1 worm cellular context compared by ENCODE assay signal in the genomic region with DNA sequence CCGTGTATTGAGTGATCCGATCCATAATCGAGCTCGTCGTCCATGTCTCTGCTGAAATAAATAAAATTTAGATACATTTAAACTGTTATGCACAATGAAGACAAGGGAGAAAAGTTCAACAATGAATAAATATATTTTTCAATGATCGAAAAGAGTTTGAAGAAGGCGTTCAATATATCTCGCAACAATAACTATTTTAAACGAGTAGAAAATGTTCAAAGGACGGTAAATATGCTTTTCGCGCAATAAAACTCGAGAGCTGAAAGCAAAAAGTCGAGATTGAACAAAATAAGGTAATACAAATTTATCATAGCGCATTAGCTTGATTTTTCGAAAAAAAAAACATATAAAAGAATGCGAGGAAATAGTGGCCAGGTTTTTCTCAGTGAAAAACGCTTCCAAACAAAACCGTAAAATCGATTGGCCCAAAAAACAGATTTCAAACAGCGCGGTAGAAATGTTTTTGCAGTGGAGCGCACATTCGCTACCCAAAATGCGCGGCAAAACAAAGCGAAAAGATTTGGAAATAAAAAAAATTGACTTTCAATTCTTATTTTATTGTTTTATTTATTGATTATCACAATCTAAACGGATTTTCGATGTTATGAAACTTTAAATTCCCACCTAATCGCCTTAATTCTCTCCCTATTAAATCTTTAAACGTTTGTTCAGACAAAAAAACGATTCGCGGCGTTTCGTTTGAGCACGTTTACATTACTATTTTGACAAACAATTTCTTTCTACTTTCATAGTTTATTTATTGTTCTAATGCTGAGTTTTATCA.
TF ChIP-seq lines count a peak whose summit lies in the region.

A gene (minus strand): TSS at position 51 of the 784 bp plus-strand sequence.
A gene (plus strand): TSS at position 734 of the 784 bp plus-strand sequence.

TF ChIP-seq in whole organism, L1 larva, 84 proteins besides CTCF, POLR2A, EP300 and RAD21 (continued from another document):
- TF ChIP-seq rnt-1 (tag; optimal IDR thresholded peaks at IDR 0.05; lab: Kevin White, UChicago) (peak; percentile 50), nhr-76 (tag; optimal IDR thresholded peaks at IDR 0.05; lab: Kevin White, UChicago) (no peak), jun-1 (tag; optimal IDR thresholded peaks at IDR 0.05; lab: Kevin White, UChicago) (no peak), elt-2 (tag; optimal IDR thresholded peaks at IDR 0.05; lab: Kevin White, UChicago) (no peak), hlh-4 (tag; optimal IDR thresholded peaks at IDR 0.05; lab: Kevin White, UChicago) (no peak), xbp-1 (tag; optimal IDR thresholded peaks at IDR 0.05; lab: Kevin White, UChicago) (peak; percentile 64), C04F5.9 (tag; optimal IDR thresholded peaks at IDR 0.05; lab: Kevin White, UChicago) (peak; percentile 26), pqm-1 (tag; optimal IDR thresholded peaks at IDR 0.05; lab: Kevin White, UChicago) (no peak), mep-1 (tag; optimal IDR thresholded peaks at IDR 0.05; lab: Kevin White, UChicago) (peak; percentile 5), nhr-47 (tag; optimal IDR thresholded peaks at IDR 0.05; lab: Kevin White, UChicago) (peak; percentile 63), ces-1 (GFP tag; optimal IDR thresholded peaks at IDR 0.05; lab: Kevin White, UChicago) (no peak), nhr-71 (tag; optimal IDR thresholded peaks at IDR 0.05; lab: Kevin White, UChicago) (peak; percentile 82), zip-4 (GFP tag; optimal IDR thresholded peaks at IDR 0.05; lab: Kevin White, UChicago) (no peak)
